Fruit fly (Drosophila melanogaster): ENCODE measurements around the gene CG4907.

CG4907 gene

dm6 chr3R:22684044-22684947 is 26.3 kb downstream of the CG4907 start:
- TF ChIP-seq Hnf4 (GFP tag; optimal IDR thresholded peaks at IDR 0.05) = no peak
- no peak for TF ChIP-seq dl (GFP tag; optimal IDR thresholded peaks at IDR 0.05; ENCODE audit: insufficient read depth in 1 of 2, partially characterized antibody in 2 of 2)
- TF ChIP-seq Vsx2 (GFP tag; optimal IDR thresholded peaks at IDR 0.05; ENCODE audit: partially characterized antibody) = no peak
- no peak for TF ChIP-seq Rel (GFP tag; optimal IDR thresholded peaks at IDR 0.05)
- TF ChIP-seq Rel (tag; optimal IDR thresholded peaks at IDR 0.05) = peak; percentile 75
- peak in 1 of 2 experiments; percentile 33 for TF ChIP-seq foxo (GFP tag; optimal IDR thresholded peaks at IDR 0.05)
- TF ChIP-seq CG32264 (GFP tag; optimal IDR thresholded peaks at IDR 0.05) = no peak
- TF ChIP-seq Abd-B (GFP tag; optimal IDR thresholded peaks at IDR 0.05) = no peak
- no peak for TF ChIP-seq Mio (GFP tag; optimal IDR thresholded peaks at IDR 0.05)
- TF ChIP-seq Jra (GFP tag; optimal IDR thresholded peaks at IDR 0.05) = peak; percentile 17
- peak; percentile 10 for TF ChIP-seq CG9705 (GFP tag; optimal IDR thresholded peaks at IDR 0.05)
- TF ChIP-seq pan (optimal IDR thresholded peaks at IDR 0.05) = no peak
- peak; percentile 31 for TF ChIP-seq h (GFP tag; optimal IDR thresholded peaks at IDR 0.05)

dm6 chr3R:22675447-22675846 is 35.1 kb downstream of the CG4907 start:
- TF ChIP-seq Dfd (GFP tag; optimal IDR thresholded peaks at IDR 0.05) (no peak), woc (GFP tag; optimal IDR thresholded peaks at IDR 0.05) (no peak), psq (GFP tag; optimal IDR thresholded peaks at IDR 0.05) (no peak), foxo (GFP tag; optimal IDR thresholded peaks at IDR 0.05) (no peak), Rel (GFP tag; optimal IDR thresholded peaks at IDR 0.05) (no peak), Rel (tag; optimal IDR thresholded peaks at IDR 0.05) (no peak), OdsH (GFP tag; optimal IDR thresholded peaks at IDR 0.05) (no peak), Myc (optimal IDR thresholded peaks at IDR 0.05) (no peak), Abd-B (GFP tag; optimal IDR thresholded peaks at IDR 0.05) (no peak), Dif (GFP tag; optimal IDR thresholded peaks at IDR 0.05; ENCODE audit: partially characterized antibody) (no peak), pan (optimal IDR thresholded peaks at IDR 0.05) (no peak), dl (GFP tag; optimal IDR thresholded peaks at IDR 0.05; ENCODE audit: insufficient read depth in 1 of 2, partially characterized antibody in 2 of 2) (no peak), rgr (GFP tag; optimal IDR thresholded peaks at IDR 0.05) (no peak), tai (GFP tag; optimal IDR thresholded peaks at IDR 0.05) (no peak), ey (GFP tag; optimal IDR thresholded peaks at IDR 0.05) (no peak), Hnf4 (GFP tag; optimal IDR thresholded peaks at IDR 0.05) (no peak), dsf (GFP tag; optimal IDR thresholded peaks at IDR 0.05; ENCODE audit: borderline replicate concordance) (no peak)

- TF ChIP-seq CrebA (GFP tag; optimal IDR thresholded peaks at IDR 0.05; ENCODE audit: borderline replicate concordance) = no peak
- TF ChIP-seq br (GFP tag; optimal IDR thresholded peaks at IDR 0.05) = peak; percentile 82
- TF ChIP-seq woc (GFP tag; optimal IDR thresholded peaks at IDR 0.05) = peak; percentile 80
- TF ChIP-seq Hnf4 (GFP tag; optimal IDR thresholded peaks at IDR 0.05) = no peak
- no peak for TF ChIP-seq lola (GFP tag; optimal IDR thresholded peaks at IDR 0.05)
- peak; percentile 74 for TF ChIP-seq Sp1 (GFP tag; optimal IDR thresholded peaks at IDR 0.05)
- TF ChIP-seq foxo (GFP tag; optimal IDR thresholded peaks at IDR 0.05) = peak in 1 of 2 experiments; percentile 80
- no peak for TF ChIP-seq Myc (optimal IDR thresholded peaks at IDR 0.05)
- peak; percentile 83 for TF ChIP-seq fru (GFP tag; optimal IDR thresholded peaks at IDR 0.05)
- no peak for TF ChIP-seq brk (GFP tag; optimal IDR thresholded peaks at IDR 0.05)
- TF ChIP-seq Mio (GFP tag; optimal IDR thresholded peaks at IDR 0.05) = no peak
- no peak for TF ChIP-seq Hr83 (GFP tag; optimal IDR thresholded peaks at IDR 0.05; ENCODE audit: poor library complexity, severe bottlenecking)
- no peak for TF ChIP-seq Dif (GFP tag; optimal IDR thresholded peaks at IDR 0.05; ENCODE audit: partially characterized antibody)
- peak; percentile 78 for TF ChIP-seq h (GFP tag; optimal IDR thresholded peaks at IDR 0.05)
- no peak for TF ChIP-seq Vsx2 (GFP tag; optimal IDR thresholded peaks at IDR 0.05; ENCODE audit: partially characterized antibody)
- no peak for TF ChIP-seq N (GFP tag; optimal IDR thresholded peaks at IDR 0.05)
- no peak for TF ChIP-seq jim (GFP tag; optimal IDR thresholded peaks at IDR 0.05)
- peak; percentile 56 for TF ChIP-seq rgr (GFP tag; optimal IDR thresholded peaks at IDR 0.05)
- no peak for TF ChIP-seq GATAd (GFP tag; optimal IDR thresholded peaks at IDR 0.05)
- no peak for TF ChIP-seq pan (optimal IDR thresholded peaks at IDR 0.05)
- no peak for TF ChIP-seq Abd-B (GFP tag; optimal IDR thresholded peaks at IDR 0.05)
- TF ChIP-seq sage (GFP tag; optimal IDR thresholded peaks at IDR 0.05) = no peak
- no peak for TF ChIP-seq tai (GFP tag; optimal IDR thresholded peaks at IDR 0.05)
- TF ChIP-seq usp (GFP tag; optimal IDR thresholded peaks at IDR 0.05) = no peak
- TF ChIP-seq dl (GFP tag; optimal IDR thresholded peaks at IDR 0.05; ENCODE audit: insufficient read depth in 1 of 2, partially characterized antibody in 2 of 2) = no peak
- TF ChIP-seq Jra (GFP tag; optimal IDR thresholded peaks at IDR 0.05) = no peak
- no peak for TF ChIP-seq Dfd (GFP tag; optimal IDR thresholded peaks at IDR 0.05)
- TF ChIP-seq CG32264 (GFP tag; optimal IDR thresholded peaks at IDR 0.05) = peak; percentile 7
- no peak for TF ChIP-seq dsf (GFP tag; optimal IDR thresholded peaks at IDR 0.05; ENCODE audit: borderline replicate concordance)
- TF ChIP-seq Rel (GFP tag; optimal IDR thresholded peaks at IDR 0.05) = no peak
- no peak for TF ChIP-seq Rel (tag; optimal IDR thresholded peaks at IDR 0.05)
- no peak for TF ChIP-seq Hr78 (GFP tag; optimal IDR thresholded peaks at IDR 0.05)
- TF ChIP-seq psq (GFP tag; optimal IDR thresholded peaks at IDR 0.05) = peak; percentile 60
- TF ChIP-seq HLH106 (tag; optimal IDR thresholded peaks at IDR 0.05) = peak; percentile 73
- peak; percentile 67 for TF ChIP-seq ey (GFP tag; optimal IDR thresholded peaks at IDR 0.05)
- peak; percentile 37 for TF ChIP-seq CG9705 (GFP tag; optimal IDR thresholded peaks at IDR 0.05)
- peak; percentile 56 for TF ChIP-seq dmrt93B (GFP tag; optimal IDR thresholded peaks at IDR 0.05)
- TF ChIP-seq sv (GFP tag; optimal IDR thresholded peaks at IDR 0.05) = peak; percentile 42
- peak; percentile 70 for TF ChIP-seq OdsH (GFP tag; optimal IDR thresholded peaks at IDR 0.05)
Measured at dm6 chr3R:22673528-22673959, 37.0 kb downstream of the CG4907 start.

Data from whole organism, wandering third instar larva.